Worm (Caenorhabditis elegans) whole organism, late embryonic: Measurements from ENCODE around the gene picd-1.

ENCODE experiments used
- F13H6.1 ChIP-seq: sonication (generic microtip); optimal IDR thresholded peaks from 2 replicates; lab custom pipeline; 2016; ENCODE audit warnings: missing genetic modification characterization, missing compliant biosample characterization
- ahr-1 ChIP-seq: sonication (generic microtip); optimal IDR thresholded peaks from 2 replicates; lab custom pipeline; 2016; ENCODE audit warnings: missing genetic modification characterization, missing compliant biosample characterization
- ceh-14 ChIP-seq: sonication (generic microtip); optimal IDR thresholded peaks from 2 replicates; lab custom pipeline; 2016; ENCODE audit warnings: missing genotype, missing genetic modification characterization, missing compliant biosample characterization
- madf-2 ChIP-seq: sonication (generic microtip); optimal IDR thresholded peaks from 2 replicates; lab custom pipeline; 2017; ENCODE audit warnings: missing genetic modification characterization, missing compliant biosample characterization
- mec-3 ChIP-seq: sonication (generic microtip); optimal IDR thresholded peaks from 2 replicates; lab custom pipeline; 2016; ENCODE audit warnings: borderline replicate concordance, missing genetic modification characterization, missing compliant biosample characterization
- nhr-11 ChIP-seq: fragments of 150-350 bp; optimal IDR thresholded peaks from 2 replicates; lab custom pipeline; 2014; ENCODE audit warnings: missing biosample characterization, missing genetic modification characterization
- pha-4 ChIP-seq: fragments of 150-350 bp; optimal IDR thresholded peaks from 2 replicates; lab custom pipeline; 2018; ENCODE audit warnings: missing biosample characterization, missing genetic modification reagents, missing genetic modification characterization
- ztf-16 ChIP-seq: sonication (generic microtip); optimal IDR thresholded peaks from 2 replicates; lab custom pipeline; 2017; ENCODE audit warnings: missing genetic modification characterization, missing compliant biosample characterization

- TF ChIP-seq ceh-14 (tag; lab: Kevin White, UChicago) (no peak), mec-3 (tag; lab: Kevin White, UChicago) (no peak), pha-4 (no peak), ahr-1 (no peak), F13H6.1 (no peak), nhr-11 (tag; lab: Kevin White, UChicago) (no peak), madf-2 (no peak), ztf-16 (no peak)
Measured at ce11 chrV:151310-151709, 46.7 kb downstream of the picd-1 start, which contains the start of gene W03F9.4.
